Fruit fly (Drosophila melanogaster) whole organism, prepupa: ENCODE data around the gene f.

ENCODE experiments used
- CG10669 ChIP-seq: fragments of 200-800 bp; sonication (Bioruptor generic); optimal IDR thresholded peaks from 3 replicates; lab custom pipeline; 2018; ENCODE audit warnings: missing biosample characterization, mild to moderate bottlenecking, missing genetic modification characterization, moderate library complexity
- CG11294 ChIP-seq: fragments of 200-800 bp; sonication (Bioruptor generic); IDR thresholded peaks from 2 replicates; pipeline ENCODE4 v1.3.6; 2022; ENCODE audit warnings: missing biosample characterization, missing genetic modification characterization
- CG11762 ChIP-seq: fragments of 200-800 bp; sonication (Bioruptor generic); optimal IDR thresholded peaks from 3 replicates; lab custom pipeline; 2016; ENCODE audit warnings: missing biosample characterization, missing genetic modification characterization; ENCODE audit not compliant: insufficient read depth
- CG11902 ChIP-seq: fragments of 200-800 bp; sonication (Bioruptor generic); optimal IDR thresholded peaks from 3 replicates; lab custom pipeline; 2016; ENCODE audit warnings: missing biosample characterization, missing genetic modification characterization
- CG3032 ChIP-seq: fragments of 200-800 bp; optimal IDR thresholded peaks from 2 replicates; lab custom pipeline; 2019; ENCODE audit warnings: missing biosample characterization, mild to moderate bottlenecking, missing genetic modification characterization, moderate library complexity
- CG31627 ChIP-seq: fragments of 200-800 bp; sonication (Bioruptor generic); optimal IDR thresholded peaks from 3 replicates; lab custom pipeline; 2016; ENCODE audit warnings: missing biosample characterization, missing genetic modification characterization
- CG32006 ChIP-seq: fragments of 200-800 bp; sonication (Bioruptor generic); optimal IDR thresholded peaks from 3 replicates; lab custom pipeline; 2017; ENCODE audit warnings: missing biosample characterization, mild to moderate bottlenecking, missing genetic modification characterization
- CG34406 ChIP-seq: fragments of 200-800 bp; sonication (Bioruptor generic); optimal IDR thresholded peaks from 3 replicates; lab custom pipeline; 2016; ENCODE audit warnings: missing biosample characterization, missing genetic modification characterization
- CG3919 ChIP-seq: fragments of 200-800 bp; sonication (Bioruptor generic); optimal IDR thresholded peaks from 3 replicates; lab custom pipeline; 2016; ENCODE audit warnings: missing biosample characterization, missing genetic modification characterization
- CG4318 ChIP-seq: fragments of 200-800 bp; sonication (Bioruptor generic); optimal IDR thresholded peaks from 3 replicates; lab custom pipeline; 2017; ENCODE audit warnings: missing biosample characterization, mild to moderate bottlenecking, missing genetic modification characterization
- CG6163 ChIP-seq: fragments of 200-800 bp; sonication (Bioruptor generic); IDR thresholded peaks from 3 replicates; pipeline ENCODE4 v1.3.6; 2022; ENCODE audit warnings: missing biosample characterization, missing genetic modification characterization
- CG6276 ChIP-seq: fragments of 200-800 bp; sonication (Bioruptor generic); optimal IDR thresholded peaks from 2 replicates; lab custom pipeline; 2017; ENCODE audit warnings: missing biosample characterization, mild to moderate bottlenecking, missing genetic modification characterization
- CG6792 ChIP-seq: fragments of 200-800 bp; sonication (Bioruptor generic); optimal IDR thresholded peaks from 3 replicates; lab custom pipeline; 2016; ENCODE audit warnings: missing biosample characterization, missing genetic modification characterization
- CG6808 ChIP-seq: fragments of 200-800 bp; sonication (Bioruptor generic); optimal IDR thresholded peaks from 3 replicates; lab custom pipeline; 2017; ENCODE audit warnings: missing biosample characterization, missing genetic modification characterization, mild to moderate bottlenecking, moderate library complexity, missing genetic modification reagents
- CG7368 ChIP-seq: fragments of 200-800 bp; sonication (Bioruptor generic); optimal IDR thresholded peaks from 3 replicates; lab custom pipeline; 2016; ENCODE audit warnings: missing biosample characterization, missing genetic modification characterization
- CG8119 ChIP-seq: fragments of 200-800 bp; sonication (Bioruptor generic); IDR thresholded peaks from 3 replicates; pipeline ENCODE4 v1.3.6; 2022; ENCODE audit warnings: missing biosample characterization, missing genetic modification characterization
- CG8319 ChIP-seq: fragments of 200-800 bp; sonication (Bioruptor generic); optimal IDR thresholded peaks from 3 replicates; lab custom pipeline; 2016; ENCODE audit warnings: missing biosample characterization, missing genetic modification characterization
- Eip78C ChIP-seq: fragments of 200-800 bp; sonication (Bioruptor generic); peaks from one replicate; lab custom pipeline; 2016; ENCODE audit warnings: missing biosample characterization, missing genetic modification characterization
- Eip93F ChIP-seq: fragments of 200-800 bp; sonication (Bioruptor generic); optimal IDR thresholded peaks from 2 replicates; lab custom pipeline; 2016; ENCODE audit warnings: missing biosample characterization, mild to moderate bottlenecking, missing genetic modification characterization
- Ets21C ChIP-seq: fragments of 200-800 bp; sonication (Bioruptor generic); optimal IDR thresholded peaks from 3 replicates; lab custom pipeline; 2016; ENCODE audit warnings: missing biosample characterization, missing genetic modification characterization
- Gug ChIP-seq: fragments of 200-800 bp; sonication (Bioruptor generic); IDR thresholded peaks from 2 replicates; pipeline ENCODE4 v1.3.6; 2022; ENCODE audit warnings: missing biosample characterization, missing genetic modification characterization
- Hr38 ChIP-seq: sonication (Bioruptor generic); optimal IDR thresholded peaks from 2 replicates; lab custom pipeline; 2016; ENCODE audit warnings: missing biosample characterization, missing genetic modification characterization
- Hr39 ChIP-seq: fragments of 200-800 bp; sonication (Bioruptor generic); optimal IDR thresholded peaks from 2 replicates; lab custom pipeline; 2016; ENCODE audit warnings: missing biosample characterization, missing genetic modification characterization
- Hr4 ChIP-seq: fragments of 200-800 bp; sonication (Bioruptor generic); optimal IDR thresholded peaks from 3 replicates; lab custom pipeline; 2016; ENCODE audit warnings: missing biosample characterization, missing genetic modification characterization
- Met ChIP-seq: fragments of 200-800 bp; sonication (Bioruptor generic); optimal IDR thresholded peaks from 3 replicates; lab custom pipeline; 2016; ENCODE audit warnings: missing biosample characterization, missing genetic modification characterization
- OdsH ChIP-seq: fragments of 200-800 bp; sonication (Bioruptor generic); optimal IDR thresholded peaks from 3 replicates; lab custom pipeline; 2016; ENCODE audit warnings: missing biosample characterization, missing genetic modification characterization
- Smox ChIP-seq: fragments of 200-800 bp; sonication (Bioruptor generic); optimal IDR thresholded peaks from 3 replicates; lab custom pipeline; 2016; ENCODE audit warnings: missing biosample characterization, missing genetic modification characterization
- Sox102F ChIP-seq: fragments of 200-800 bp; sonication (Bioruptor generic); optimal IDR thresholded peaks from 2 replicates; lab custom pipeline; 2016; ENCODE audit warnings: missing biosample characterization, mild to moderate bottlenecking, missing genetic modification characterization
- Sox14 ChIP-seq: fragments of 200-800 bp; sonication (Bioruptor generic); optimal IDR thresholded peaks from 3 replicates; lab custom pipeline; 2016; ENCODE audit warnings: missing biosample characterization, missing genetic modification characterization
- achi ChIP-seq: fragments of 200-800 bp; sonication (Bioruptor generic); optimal IDR thresholded peaks from 3 replicates; lab custom pipeline; 2016; ENCODE audit warnings: missing biosample characterization, missing genetic modification characterization
- acj6 ChIP-seq: fragments of 200-800 bp; sonication (Bioruptor generic); optimal IDR thresholded peaks from 3 replicates; lab custom pipeline; 2016; ENCODE audit warnings: missing biosample characterization, missing genetic modification characterization
- cyc ChIP-seq: fragments of 200-800 bp; sonication (Bioruptor generic); optimal IDR thresholded peaks from 3 replicates; lab custom pipeline; 2016; ENCODE audit warnings: missing biosample characterization, missing genetic modification characterization
- dsx ChIP-seq: fragments of 200-800 bp; optimal IDR thresholded peaks from 3 replicates; lab custom pipeline; 2019; ENCODE audit warnings: missing biosample characterization, mild to moderate bottlenecking, missing genetic modification characterization, moderate library complexity; ENCODE audit not compliant: poor library complexity, severe bottlenecking
- eg ChIP-seq: fragments of 200-800 bp; sonication (Bioruptor generic); IDR thresholded peaks from 3 replicates; pipeline ENCODE4 v1.3.6; 2022; ENCODE audit warnings: missing biosample characterization, missing genetic modification characterization
- esn ChIP-seq: fragments of 200-800 bp; sonication (Bioruptor generic); optimal IDR thresholded peaks from 2 replicates; lab custom pipeline; 2016; ENCODE audit warnings: missing biosample characterization, mild to moderate bottlenecking, missing genetic modification characterization, moderate library complexity
- fd85E ChIP-seq: fragments of 200-800 bp; sonication (Bioruptor generic); optimal IDR thresholded peaks from 3 replicates; lab custom pipeline; 2016; ENCODE audit warnings: missing biosample characterization, missing genetic modification characterization
- fkh ChIP-seq: fragments of 200-800 bp; sonication (Bioruptor generic); optimal IDR thresholded peaks from 3 replicates; lab custom pipeline; 2017; ENCODE audit warnings: missing biosample characterization, mild to moderate bottlenecking, missing genetic modification characterization, moderate library complexity
- lz ChIP-seq: fragments of 200-800 bp; sonication (Bioruptor generic); optimal IDR thresholded peaks from 3 replicates; lab custom pipeline; 2016; ENCODE audit warnings: missing biosample characterization, missing genetic modification characterization
- net ChIP-seq: fragments of 200-800 bp; sonication (Bioruptor generic); optimal IDR thresholded peaks from 3 replicates; lab custom pipeline; 2016; ENCODE audit warnings: missing biosample characterization, missing genetic modification characterization
- pdm3 ChIP-seq: fragments of 200-800 bp; sonication (Bioruptor generic); optimal IDR thresholded peaks from 3 replicates; lab custom pipeline; 2016; ENCODE audit warnings: missing biosample characterization, missing genetic modification characterization
- salr ChIP-seq, 2 experiments: fragments of 200-800 bp; sonication (Bioruptor generic); optimal IDR thresholded peaks; 3 replicates each; lab custom pipeline; 2016 to 2018; ENCODE audit warnings: missing biosample characterization in 2 of 2, missing genetic modification characterization in 2 of 2, mild to moderate bottlenecking in 1 of 2
- spab ChIP-seq: fragments of 200-800 bp; sonication (Bioruptor generic); optimal IDR thresholded peaks from 2 replicates; lab custom pipeline; 2017; ENCODE audit warnings: missing biosample characterization, mild to moderate bottlenecking, missing genetic modification characterization, missing genetic modification reagents
- svp ChIP-seq: fragments of 200-800 bp; sonication (Bioruptor generic); peaks from one replicate; lab custom pipeline; 2016; ENCODE audit warnings: missing biosample characterization, missing genetic modification characterization
- topi ChIP-seq: fragments of 200-800 bp; sonication (Bioruptor generic); optimal IDR thresholded peaks from 3 replicates; lab custom pipeline; 2016; ENCODE audit warnings: missing biosample characterization, missing genetic modification characterization
- vri ChIP-seq: fragments of 200-800 bp; sonication (Bioruptor generic); optimal IDR thresholded peaks from 3 replicates; lab custom pipeline; 2016; ENCODE audit warnings: missing biosample characterization, mild to moderate bottlenecking, missing genetic modification characterization

The f gene

dm6 chrX:17232642-17233041 is at the start of gene f:
Gene f (plus strand): TSS chrX:17232942.
- TF ChIP-seq eg (0 out of 3 replicates have a peak, but pooled peaks have one; percentile 16), CG8319 (GFP tag; lab: Kevin White, UChicago) (no peak)

DNA sequence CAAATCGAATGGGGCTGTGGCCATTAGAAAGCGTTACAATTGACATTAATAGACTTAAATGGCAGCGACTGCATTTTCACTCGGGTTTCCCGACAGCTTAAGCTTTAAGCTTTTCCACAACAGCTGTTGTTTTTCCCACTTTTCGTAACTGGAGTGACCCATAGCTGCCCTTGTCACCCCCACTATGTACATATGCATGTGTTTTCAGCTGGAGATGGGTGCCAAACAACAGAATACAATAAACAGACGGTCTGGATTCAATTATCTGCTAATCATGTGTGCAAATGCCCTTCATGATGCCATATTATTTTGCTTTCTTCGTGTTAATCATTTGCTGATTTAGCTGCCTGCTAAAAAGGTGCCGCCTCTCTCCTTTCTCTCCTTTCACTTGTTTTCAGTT is 49.3 kb upstream of the f start:
- TF ChIP-seq acj6 (GFP tag; lab: Kevin White, UChicago) (no peak), lz (GFP tag; lab: Kevin White, UChicago) (no peak), CG6163 (GFP tag; lab: Robert Waterston, UW) (no peak), CG3032 (no peak), CG6808 (no peak), CG7368 (GFP tag; lab: Kevin White, UChicago) (no peak), fd85E (GFP tag; lab: Kevin White, UChicago) (no peak), CG31627 (GFP tag; lab: Kevin White, UChicago) (no peak)

dm6 chrX:17186432-17186831 is 46.3 kb upstream of the f start:
- no peak for TF ChIP-seq cyc (GFP tag; lab: Kevin White, UChicago)
- TF ChIP-seq Hr4 (GFP tag; lab: Kevin White, UChicago): no peak
- peak; percentile 24 for TF ChIP-seq fkh (GFP tag; lab: Kevin White, UChicago)
- TF ChIP-seq vri (GFP tag; lab: Kevin White, UChicago): peak; percentile 98

dm6 chrX:17187495-17187894 is 45.2 kb upstream of the f start:
- TF ChIP-seq CG11762 (GFP tag; lab: Kevin White, UChicago): peak; percentile 31
- no peak for TF ChIP-seq dsx (GFP tag; lab: Kevin White, UChicago)
- TF ChIP-seq CG34406: peak; percentile 58
- TF ChIP-seq net (GFP tag; lab: Kevin White, UChicago): peak; percentile 48
- no peak for TF ChIP-seq CG31627 (GFP tag; lab: Kevin White, UChicago)
- peak; percentile 20 for TF ChIP-seq Sox102F (GFP tag; lab: Kevin White, UChicago)
- no peak for TF ChIP-seq Hr4 (GFP tag; lab: Kevin White, UChicago)
- no peak for TF ChIP-seq spab (GFP tag; lab: Kevin White, UChicago)
- TF ChIP-seq esn (GFP tag; lab: Kevin White, UChicago): peak; percentile 53
- peak; percentile 77 for TF ChIP-seq eg
- peak; percentile 53 for TF ChIP-seq acj6 (GFP tag; lab: Kevin White, UChicago)
- peak; percentile 41 for TF ChIP-seq CG6792 (GFP tag; lab: Kevin White, UChicago)
- TF ChIP-seq fd85E (GFP tag; lab: Kevin White, UChicago): no peak
- TF ChIP-seq CG11902 (GFP tag; lab: Kevin White, UChicago): peak; percentile 20
- TF ChIP-seq pdm3: peak; percentile 35
- peak; percentile 58; the same call in 2 of the 3 replicates for TF ChIP-seq CG6163 (GFP tag; lab: Robert Waterston, UW)
- no peak for TF ChIP-seq vri (GFP tag; lab: Kevin White, UChicago)
- peak; percentile 2 for TF ChIP-seq CG4318 (GFP tag; lab: Kevin White, UChicago)
- peak; percentile 80 for TF ChIP-seq Eip78C (GFP tag; lab: Kevin White, UChicago)
- no peak for TF ChIP-seq cyc (GFP tag; lab: Kevin White, UChicago)
- TF ChIP-seq Hr39: no peak
- peak; percentile 19 for TF ChIP-seq Sox14 (GFP tag; lab: Kevin White, UChicago)
- peak; percentile 62 for TF ChIP-seq OdsH (GFP tag; lab: Kevin White, UChicago)
- TF ChIP-seq Eip93F (GFP tag; lab: Kevin White, UChicago): no peak
- TF ChIP-seq Gug (GFP tag; lab: Robert Waterston, UW): 0 out of 2 replicates have a peak, but pooled peaks have one; percentile 12
- TF ChIP-seq CG3919 (GFP tag; lab: Kevin White, UChicago): peak; percentile 46
- TF ChIP-seq CG6276: peak; percentile 30
- no peak for TF ChIP-seq CG11294 (GFP tag; lab: Robert Waterston, UW)
- TF ChIP-seq CG8319 (GFP tag; lab: Kevin White, UChicago): peak; percentile 42
- peak; percentile 66 for TF ChIP-seq CG8119 (GFP tag; lab: Robert Waterston, UW)
- peak in 1 of 2 experiments; percentile 35 for TF ChIP-seq salr (GFP tag; optimal IDR thresholded peaks at IDR 0.05; lab: Kevin White, UChicago)
- TF ChIP-seq CG10669 (GFP tag; lab: Kevin White, UChicago): no peak
- peak; percentile 29 for TF ChIP-seq Smox (GFP tag; lab: Kevin White, UChicago)
- peak; percentile 54 for TF ChIP-seq Met (GFP tag; lab: Kevin White, UChicago)
- no peak for TF ChIP-seq Hr38
- peak; percentile 54 for TF ChIP-seq CG32006 (GFP tag; lab: Kevin White, UChicago)
- TF ChIP-seq svp (GFP tag; lab: Kevin White, UChicago): peak; percentile 38
- no peak for TF ChIP-seq Ets21C (GFP tag; lab: Kevin White, UChicago)
- TF ChIP-seq lz (GFP tag; lab: Kevin White, UChicago): peak; percentile 2
- TF ChIP-seq achi (GFP tag; lab: Kevin White, UChicago): peak; percentile 55
- TF ChIP-seq topi (GFP tag; lab: Kevin White, UChicago): peak; percentile 41
- peak; percentile 8 for TF ChIP-seq CG7368 (GFP tag; lab: Kevin White, UChicago)
